Fruit fly (Drosophila melanogaster) whole organism, embryonic: ENCODE results near the gene v.
A peak's percentile ranks its signal among the peaks of the same experiment; 100 is the strongest.

Experiments used
- Atf-2 ChIP-seq: fragments of 200-800 bp; sonication (Bioruptor generic); optimal IDR thresholded peaks from 2 replicates; lab custom pipeline; 2016; ENCODE audit warnings: missing biosample characterization, missing genetic modification characterization
- Bdp1 ChIP-seq: fragments of 200-800 bp; sonication (Bioruptor generic); optimal IDR thresholded peaks from 3 replicates; lab custom pipeline; 2016; ENCODE audit warnings: missing biosample characterization, missing genetic modification characterization
- CG11456 ChIP-seq: fragments of 200-800 bp; sonication (Bioruptor generic); IDR thresholded peaks from 3 replicates; pipeline ENCODE4 v1.3.6; 2022; ENCODE audit warnings: missing biosample characterization, missing genetic modification characterization
- CG12236 ChIP-seq: fragments of 200-800 bp; sonication (Bioruptor generic); optimal IDR thresholded peaks from 2 replicates; lab custom pipeline; 2016; ENCODE audit warnings: missing biosample characterization, missing genetic modification characterization
- CG15601 ChIP-seq: fragments of 200-800 bp; sonication (Bioruptor generic); optimal IDR thresholded peaks from 3 replicates; lab custom pipeline; 2019; ENCODE audit warnings: missing biosample characterization, mild to moderate bottlenecking, missing genetic modification characterization, moderate library complexity
- CG1602 ChIP-seq: fragments of 200-800 bp; sonication (Bioruptor generic); optimal IDR thresholded peaks from 3 replicates; lab custom pipeline; 2016; ENCODE audit warnings: missing biosample characterization, missing genetic modification characterization
- CG16813 ChIP-seq: fragments of 200-800 bp; sonication (Bioruptor generic); IDR thresholded peaks from 3 replicates; pipeline ENCODE4 v1.3.6; 2022; ENCODE audit warnings: missing biosample characterization, missing genetic modification characterization; ENCODE audit not compliant: partially characterized antibody
- CG18764 ChIP-seq: fragments of 200-800 bp; sonication (Bioruptor generic); optimal IDR thresholded peaks from 3 replicates; lab custom pipeline; 2016; ENCODE audit warnings: missing biosample characterization, missing genetic modification characterization
- CG2120 ChIP-seq: fragments of 200-800 bp; sonication (Bioruptor generic); optimal IDR thresholded peaks from 3 replicates; lab custom pipeline; 2016; ENCODE audit warnings: missing biosample characterization, missing genetic modification characterization
- CG2678 ChIP-seq: fragments of 200-800 bp; sonication (Bioruptor generic); optimal IDR thresholded peaks from 3 replicates; lab custom pipeline; 2019; ENCODE audit warnings: missing biosample characterization, mild to moderate bottlenecking, missing genetic modification characterization, moderate library complexity
- CG2889 ChIP-seq: fragments of 200-800 bp; sonication (Bioruptor generic); IDR thresholded peaks from 3 replicates; pipeline ENCODE4 v1.3.6; 2022; ENCODE audit warnings: missing biosample characterization, missing genetic modification characterization
- CG3726 ChIP-seq: fragments of 200-800 bp; sonication (Bioruptor generic); IDR thresholded peaks from 3 replicates; pipeline ENCODE4, ENCODE4 v1.3.6; 2022; ENCODE audit warnings: missing biosample characterization, missing genetic modification characterization
- CG4404 ChIP-seq: fragments of 200-800 bp; sonication (Bioruptor generic); IDR thresholded peaks from 2 replicates; pipeline ENCODE4 v1.3.6; 2022; ENCODE audit warnings: missing biosample characterization, missing genetic modification characterization
- CG4820 ChIP-seq: fragments of 200-800 bp; sonication (Bioruptor generic); optimal IDR thresholded peaks from 3 replicates; lab custom pipeline; 2016; ENCODE audit warnings: missing biosample characterization, missing genetic modification characterization
- CG7271 ChIP-seq: fragments of 200-800 bp; sonication (Bioruptor generic); optimal IDR thresholded peaks from 2 replicates; lab custom pipeline; 2018; ENCODE audit warnings: missing biosample characterization, mild to moderate bottlenecking, missing genetic modification characterization, moderate library complexity
- CG7357 ChIP-seq: fragments of 200-800 bp; sonication (Bioruptor generic); IDR thresholded peaks from 3 replicates; pipeline ENCODE4 v1.3.6; 2022; ENCODE audit warnings: missing biosample characterization, missing genetic modification characterization
- CG7928 ChIP-seq: fragments of 200-800 bp; sonication (Bioruptor generic); optimal IDR thresholded peaks from 2 replicates; lab custom pipeline; 2017; ENCODE audit warnings: missing biosample characterization, mild to moderate bottlenecking, missing genetic modification characterization
- CG8359 ChIP-seq: fragments of 200-800 bp; sonication (Bioruptor generic); optimal IDR thresholded peaks from 2 replicates; lab custom pipeline; 2017; ENCODE audit warnings: missing biosample characterization, mild to moderate bottlenecking, missing genetic modification characterization, borderline replicate concordance
- CG9817 ChIP-seq: fragments of 200-800 bp; sonication (Bioruptor generic); optimal IDR thresholded peaks from 2 replicates; lab custom pipeline; 2018; ENCODE audit warnings: missing biosample characterization, mild to moderate bottlenecking, missing genetic modification characterization, moderate library complexity
- CHES-1-like ChIP-seq: fragments of 200-800 bp; sonication (Bioruptor generic); optimal IDR thresholded peaks from 2 replicates; lab custom pipeline; 2016; ENCODE audit warnings: missing biosample characterization, missing genetic modification characterization
- Chrac-16 ChIP-seq: fragments of 200-800 bp; sonication (Bioruptor generic); optimal IDR thresholded peaks from 3 replicates; lab custom pipeline; 2016; ENCODE audit warnings: missing biosample characterization, missing genetic modification characterization
- Doc2 ChIP-seq: fragments of 200-800 bp; sonication (Bioruptor generic); IDR thresholded peaks from 2 replicates; pipeline ENCODE4 v1.3.6; 2022; ENCODE audit warnings: missing biosample characterization, missing genetic modification characterization
- Eip74EF ChIP-seq, 2 experiments: fragments of 200-800 bp in 1 of 2; fragments of >200 bp in 1 of 2; sonication (Bioruptor generic) in 1 of 2; optimal IDR thresholded peaks; 2 replicates each; lab custom pipeline; 2017 to 2019; ENCODE audit warnings: missing biosample characterization in 2 of 2, missing genetic modification characterization in 2 of 2, mild to moderate bottlenecking in 1 of 2, moderate library complexity in 1 of 2
- Ets65A ChIP-seq: fragments of 200-800 bp; sonication (Bioruptor generic); peaks from one replicate; lab custom pipeline; 2016; ENCODE audit warnings: missing biosample characterization, missing genetic modification characterization
- HLHmδ ChIP-seq: fragments of 200-800 bp; sonication (Bioruptor generic); optimal IDR thresholded peaks from 2 replicates; lab custom pipeline; 2018; ENCODE audit warnings: missing biosample characterization, mild to moderate bottlenecking, missing genetic modification characterization, moderate library complexity
- Hmr ChIP-seq: fragments of 200-800 bp; sonication (Bioruptor generic); optimal IDR thresholded peaks from 3 replicates; lab custom pipeline; 2017; ENCODE audit warnings: mild to moderate bottlenecking, missing biosample characterization, missing genetic modification reagents, missing genetic modification characterization
- MTF-1 ChIP-seq: fragments of 200-800 bp; sonication (Bioruptor generic); optimal IDR thresholded peaks from 2 replicates; lab custom pipeline; 2018; ENCODE audit warnings: missing biosample characterization, mild to moderate bottlenecking, missing genetic modification characterization, borderline replicate concordance
- Oaz ChIP-seq: fragments of 200-800 bp; sonication (Bioruptor generic); IDR thresholded peaks from 2 replicates; pipeline ENCODE4 v1.3.6; 2022; ENCODE audit warnings: missing biosample characterization, missing genetic modification characterization
- Ravus ChIP-seq: fragments of 200-800 bp; sonication (Bioruptor generic); IDR thresholded peaks from 2 replicates; pipeline ENCODE4 v1.3.6; 2022; ENCODE audit warnings: missing biosample characterization, missing genetic modification characterization
- Sry-δ ChIP-seq: fragments of 200-800 bp; sonication (Bioruptor generic); optimal IDR thresholded peaks from 2 replicates; lab custom pipeline; 2016; ENCODE audit warnings: missing biosample characterization, missing genetic modification characterization
- ato ChIP-seq: fragments of 200-800 bp; sonication (Bioruptor generic); IDR thresholded peaks from 2 replicates; pipeline ENCODE4 v1.3.6; 2022; ENCODE audit warnings: missing biosample characterization, missing genetic modification characterization; ENCODE audit not compliant: partially characterized antibody
- chif ChIP-seq, 2 experiments: fragments of 200-800 bp; sonication (Bioruptor generic); optimal IDR thresholded peaks; 3 replicates each; lab custom pipeline; 2016; ENCODE audit warnings: missing biosample characterization in 2 of 2, missing genetic modification characterization in 2 of 2
- crp ChIP-seq, 2 experiments: fragments of 200-800 bp; sonication (Bioruptor generic); optimal IDR thresholded peaks; 2 replicates in 1 of 2; 3 replicates in 1 of 2; lab custom pipeline; 2017; ENCODE audit warnings: missing biosample characterization in 2 of 2, missing genetic modification characterization in 2 of 2, mild to moderate bottlenecking in 1 of 2, moderate library complexity in 1 of 2
- dan ChIP-seq: fragments of 200-800 bp; sonication (Bioruptor generic); IDR thresholded peaks from 2 replicates; pipeline ENCODE4 v1.3.6; 2022; ENCODE audit warnings: missing biosample characterization, missing genetic modification characterization
- disco-r ChIP-seq: fragments of 200-800 bp; sonication (Bioruptor generic); optimal IDR thresholded peaks from 2 replicates; lab custom pipeline; 2016; ENCODE audit warnings: missing biosample characterization, missing genetic modification characterization
- dysf ChIP-seq: fragments of 200-800 bp; sonication (Bioruptor generic); IDR thresholded peaks from 3 replicates; pipeline ENCODE4 v1.3.6; 2022; ENCODE audit warnings: missing biosample characterization, missing genetic modification characterization
- ewg ChIP-seq: fragments of 200-800 bp; sonication (Bioruptor generic); optimal IDR thresholded peaks from 3 replicates; lab custom pipeline; 2017; ENCODE audit warnings: mild to moderate bottlenecking, missing biosample characterization, missing genetic modification reagents, missing genetic modification characterization
- fd96Cb ChIP-seq: fragments of 200-800 bp; sonication (Bioruptor generic); optimal IDR thresholded peaks from 2 replicates; lab custom pipeline; 2018; ENCODE audit warnings: missing biosample characterization, mild to moderate bottlenecking, missing genetic modification characterization, moderate library complexity
- ham ChIP-seq: fragments of 200-800 bp; sonication (Bioruptor generic); IDR thresholded peaks from 2 replicates; pipeline ENCODE4 v1.3.6; 2022; ENCODE audit warnings: missing biosample characterization, missing genetic modification characterization
- kah ChIP-seq: fragments of 200-800 bp; sonication (Bioruptor generic); optimal IDR thresholded peaks from 2 replicates; lab custom pipeline; 2018; ENCODE audit warnings: missing biosample characterization, mild to moderate bottlenecking, missing genetic modification characterization
- knrl ChIP-seq: fragments of 200-800 bp; sonication (Bioruptor generic); IDR thresholded peaks from 3 replicates; pipeline ENCODE4 v1.3.6; 2022; ENCODE audit warnings: missing biosample characterization, missing genetic modification characterization; ENCODE audit not compliant: partially characterized antibody
- p53 ChIP-seq: fragments of 200-800 bp; sonication (Bioruptor generic); optimal IDR thresholded peaks from 2 replicates; lab custom pipeline; 2016; ENCODE audit warnings: missing biosample characterization, missing genetic modification characterization
- rib ChIP-seq: fragments of 200-800 bp; sonication (Bioruptor generic); IDR thresholded peaks from 2 replicates; pipeline ENCODE4 v1.3.6; 2022; ENCODE audit warnings: missing biosample characterization, missing genetic modification characterization
- salm ChIP-seq: fragments of 200-800 bp; sonication (Bioruptor generic); optimal IDR thresholded peaks from 2 replicates; lab custom pipeline; 2018; ENCODE audit warnings: missing biosample characterization, mild to moderate bottlenecking, missing genetic modification characterization
- sna ChIP-seq: fragments of 200-800 bp; sonication (Bioruptor generic); IDR thresholded peaks from 2 replicates; pipeline ENCODE4 v1.3.6; 2022; ENCODE audit warnings: missing biosample characterization, missing genetic modification characterization; ENCODE audit not compliant: partially characterized antibody
- sr ChIP-seq: fragments of 200-800 bp; sonication (Bioruptor generic); IDR thresholded peaks from 3 replicates; pipeline ENCODE4 v1.3.6; 2022; ENCODE audit warnings: missing biosample characterization, missing genetic modification characterization
- tin ChIP-seq: fragments of 200-800 bp; sonication (Bioruptor generic); optimal IDR thresholded peaks from 3 replicates; lab custom pipeline; 2016; ENCODE audit warnings: missing biosample characterization, missing genetic modification characterization
- tx ChIP-seq: fragments of 200-800 bp; sonication (Bioruptor generic); optimal IDR thresholded peaks from 2 replicates; lab custom pipeline; 2016; ENCODE audit warnings: missing biosample characterization, missing genetic modification characterization
- unc-4 ChIP-seq: fragments of 200-800 bp; sonication (Bioruptor generic); IDR thresholded peaks from 2 replicates; pipeline ENCODE4 v1.3.6; 2022; ENCODE audit warnings: missing biosample characterization, missing genetic modification characterization; ENCODE audit not compliant: partially characterized antibody

The v gene

dm6 chrX:10877087-10877935 lies 46.5 kb upstream of the v start, which contains the start of gene CG1637 (continued):
- TF ChIP-seq disco-r (GFP tag; lab: Kevin White, UChicago) (no peak), tin (GFP tag; lab: Kevin White, UChicago) (no peak), ato (peak; percentile 39), CG8359 (GFP tag; lab: Kevin White, UChicago) (no peak), dan (GFP tag; lab: Robert Waterston, UW) (no peak), Bdp1 (no peak), CG7271 (no peak), CG4820 (GFP tag; lab: Kevin White, UChicago) (no peak), fd96Cb (tag; lab: Kevin White, UChicago) (no peak), dysf (GFP tag; lab: Robert Waterston, UW) (no peak), CG2120 (GFP tag; lab: Kevin White, UChicago) (no peak), CG11456 (GFP tag; lab: Robert Waterston, UW) (no peak), CHES-1-like (GFP tag; lab: Kevin White, UChicago) (no peak), HLHmδ (GFP tag; lab: Kevin White, UChicago) (no peak), Hmr (GFP tag; lab: Kevin White, UChicago) (no peak), tx (GFP tag; lab: Kevin White, UChicago) (no peak), Atf-2 (GFP tag; lab: Kevin White, UChicago) (no peak), MTF-1 (GFP tag; lab: Kevin White, UChicago) (no peak), chif (GFP tag; optimal IDR thresholded peaks at IDR 0.05; lab: Kevin White, UChicago) (no peak), Chrac-16 (GFP tag; lab: Kevin White, UChicago) (no peak), CG2889 (GFP tag; lab: Robert Waterston, UW) (no peak), Ets65A (GFP tag; lab: Kevin White, UChicago) (no peak), CG1602 (GFP tag; lab: Kevin White, UChicago) (no peak), Doc2 (GFP tag; lab: Robert Waterston, UW) (no peak), kah (GFP tag; lab: Kevin White, UChicago) (no peak), unc-4 (GFP tag; lab: Robert Waterston, UW) (peak; percentile 65), CG12236 (GFP tag; lab: Kevin White, UChicago) (no peak), salm (no peak), Oaz (GFP tag; lab: Robert Waterston, UW) (no peak), ewg (no peak), CG2678 (tag; lab: Kevin White, UChicago) (no peak), ham (no peak), CG7928 (GFP tag; lab: Kevin White, UChicago) (no peak), CG9817 (tag; lab: Kevin White, UChicago) (no peak), Eip74EF (GFP tag; optimal IDR thresholded peaks at IDR 0.05; lab: Kevin White, UChicago) (no peak), CG4404 (no peak), CG15601 (tag; lab: Kevin White, UChicago) (no peak), sna (GFP tag; lab: Robert Waterston, UW) (peak; percentile 52; the same call in 1 of the 2 replicates), knrl (GFP tag; lab: Robert Waterston, UW) (peak; percentile 66), crp (GFP tag; optimal IDR thresholded peaks at IDR 0.05; lab: Kevin White, UChicago) (peak in 1 of 2 experiments; percentile 25), CG7357 (GFP tag; lab: Robert Waterston, UW) (no peak), sr (GFP tag; lab: Robert Waterston, UW) (no peak), CG16813 (GFP tag; lab: Robert Waterston, UW) (peak; percentile 68), CG18764 (GFP tag; lab: Kevin White, UChicago) (no peak), CG3726 (GFP tag; lab: Robert Waterston, UW) (no peak), Sry-δ (GFP tag; lab: Kevin White, UChicago) (peak; percentile 64), p53 (no peak), rib (GFP tag; lab: Robert Waterston, UW) (no peak), Ravus (GFP tag; lab: Robert Waterston, UW) (no peak)
